Worm (Caenorhabditis elegans) whole organism, early embryonic: Measurements from ENCODE around the gene T14B4.9.

Experiments
- aly-1 ChIP-seq: sonication (generic microtip); optimal IDR thresholded peaks from 2 replicates; lab custom pipeline; 2016; ENCODE audit warnings: missing genetic modification characterization, missing compliant biosample characterization
- ama-1 ChIP-seq: fragments of 150-350 bp; optimal IDR thresholded peaks from 2 replicates; lab custom pipeline; 2014
- ets-7 ChIP-seq: sonication (generic microtip); optimal IDR thresholded peaks from 2 replicates; lab custom pipeline; 2016; ENCODE audit warnings: missing genotype, missing genetic modification characterization, missing compliant biosample characterization
- flt-1 ChIP-seq: fragments of 200-800 bp; sonication (Bioruptor generic); IDR thresholded peaks from 2 replicates; pipeline ENCODE4 v1.3.6; 2022; ENCODE audit warnings: missing genetic modification characterization, missing compliant biosample characterization
- hmbx-1 ChIP-seq: sonication (generic microtip); optimal IDR thresholded peaks from 2 replicates; lab custom pipeline; 2016; ENCODE audit warnings: mild to moderate bottlenecking, missing genetic modification characterization, missing compliant biosample characterization
- pes-1 ChIP-seq: fragments of 200-800 bp; sonication (Bioruptor generic); IDR thresholded peaks from 2 replicates; pipeline ENCODE4 v1.3.6; 2022; ENCODE audit warnings: missing genetic modification reagents, missing genetic modification characterization, missing compliant biosample characterization
- scrt-1 ChIP-seq: fragments of 200-800 bp; sonication (Bioruptor generic); IDR thresholded peaks from 2 replicates; pipeline ENCODE4 v1.3.6; 2022; ENCODE audit warnings: missing genetic modification characterization, missing compliant biosample characterization
- tbx-11 ChIP-seq: fragments of 200-800 bp; sonication (Bioruptor generic); IDR thresholded peaks from 2 replicates; pipeline ENCODE4 v1.3.6; 2022; ENCODE audit warnings: missing genetic modification characterization, missing compliant biosample characterization
- tbx-37 ChIP-seq: fragments of 200-800 bp; sonication (Bioruptor generic); conservative IDR thresholded peaks from 2 replicates; pipeline ENCODE4 v1.3.6; 2022; ENCODE audit warnings: missing genetic modification reagents, missing genetic modification characterization, missing compliant biosample characterization
- tra-4 ChIP-seq: sonication (generic microtip); optimal IDR thresholded peaks from 2 replicates; lab custom pipeline; 2017; ENCODE audit warnings: missing genetic modification characterization, missing compliant biosample characterization

DNA sequence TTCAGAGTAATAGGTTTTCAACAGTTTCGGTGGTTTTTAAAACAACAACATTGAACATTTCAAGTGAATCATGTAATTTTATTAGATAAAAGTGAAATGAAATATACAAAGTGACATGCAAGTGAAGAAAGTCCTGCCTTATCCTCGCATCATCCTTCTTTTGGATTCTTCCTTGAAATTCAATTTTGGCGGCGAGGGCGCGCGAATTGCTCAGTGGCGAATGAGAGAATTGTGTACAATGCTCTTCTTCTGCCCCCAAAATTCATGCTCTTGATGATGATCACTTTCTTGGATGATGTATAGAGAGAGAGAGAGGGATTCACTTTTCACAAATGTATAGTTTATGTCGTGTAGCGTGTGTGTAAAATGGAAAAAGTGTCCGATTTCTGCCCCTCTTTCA is 23.9 kb downstream of the T14B4.9 start:
- no peak for TF ChIP-seq ets-7 (tag; lab: Kevin White, UChicago)
- TF ChIP-seq ama-1 (lab: Kevin White, UChicago), result no peak
- no peak for TF ChIP-seq flt-1 (GFP tag; lab: Robert Waterston, UW)
- no peak for TF ChIP-seq tbx-11 (GFP tag; lab: Robert Waterston, UW)
- TF ChIP-seq pes-1 (GFP tag; lab: Robert Waterston, UW), result no peak
- no peak for TF ChIP-seq tra-4
- no peak for TF ChIP-seq hmbx-1
- TF ChIP-seq scrt-1, result no peak
- no peak for TF ChIP-seq tbx-37 (GFP tag; lab: Robert Waterston, UW)
- no peak for TF ChIP-seq aly-1 (tag; lab: Kevin White, UChicago)
